Worm (Caenorhabditis elegans) whole organism, L4/young adult: ENCODE results near the gene K06B9.6.

Source experiments
- W03F9.2 ChIP-seq: fragments of 150-350 bp; optimal IDR thresholded peaks from 2 replicates; lab custom pipeline; 2014; ENCODE audit warnings: missing biosample characterization, missing genetic modification characterization
- him-1 ChIP-seq: sonication (generic microtip); optimal IDR thresholded peaks from 2 replicates; lab custom pipeline; 2016; ENCODE audit warnings: missing genotype, missing genetic modification reagents, missing genetic modification characterization, missing compliant biosample characterization

DNA sequence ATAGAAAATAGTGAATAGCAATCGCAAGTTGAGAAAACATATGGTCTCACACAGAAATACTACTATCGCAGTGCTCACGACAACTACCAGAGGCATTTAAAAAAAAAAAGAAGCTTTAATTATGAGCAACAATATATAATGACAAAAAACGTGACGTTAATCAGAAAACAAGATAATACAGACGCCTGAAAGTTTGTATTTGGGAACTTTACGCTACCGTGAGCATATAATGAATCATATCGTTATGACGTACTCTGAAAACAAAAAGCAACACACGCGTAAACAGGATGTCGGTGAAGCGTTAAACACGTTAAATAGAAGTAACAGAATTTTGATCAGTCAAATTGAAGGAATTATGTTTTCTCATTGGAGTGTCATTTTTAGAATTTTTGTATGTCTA, 29.2 kb upstream of the K06B9.6 start, which contains the start of gene srbc-71:
- no peak for TF ChIP-seq him-1 (tag; lab: Kevin White, UChicago)
- TF ChIP-seq W03F9.2 (tag; lab: Kevin White, UChicago) = no peak
